Fruit fly (Drosophila melanogaster) whole organism, pupa: ENCODE data around the gene CG13005.

Experiments
- CG10348 ChIP-seq: fragments of 200-800 bp; sonication (Bioruptor generic); IDR thresholded peaks from 2 replicates; pipeline ENCODE4 v1.3.6; 2022; ENCODE audit warnings: missing biosample characterization, missing genetic modification characterization
- CG13204 ChIP-seq: fragments of 200-800 bp; sonication (Bioruptor generic); optimal IDR thresholded peaks from 2 replicates; lab custom pipeline; 2018; ENCODE audit warnings: missing biosample characterization, mild to moderate bottlenecking, missing genetic modification characterization, moderate library complexity
- CG14655 ChIP-seq: fragments of 200-800 bp; sonication (Bioruptor generic); optimal IDR thresholded peaks from 3 replicates; lab custom pipeline; 2017; ENCODE audit warnings: mild to moderate bottlenecking, missing biosample characterization, missing genetic modification reagents, missing genetic modification characterization
- CG34367 ChIP-seq: fragments of 200-800 bp; sonication (Bioruptor generic); optimal IDR thresholded peaks from 2 replicates; lab custom pipeline; 2018; ENCODE audit warnings: missing biosample characterization, mild to moderate bottlenecking, missing genetic modification characterization
- CG8159 ChIP-seq: fragments of 200-800 bp; sonication (Bioruptor generic); optimal IDR thresholded peaks from 3 replicates; lab custom pipeline; 2018; ENCODE audit warnings: missing biosample characterization, mild to moderate bottlenecking, missing genetic modification characterization, moderate library complexity
- CG8301 ChIP-seq: fragments of 200-800 bp; sonication (Bioruptor generic); optimal IDR thresholded peaks from 2 replicates; lab custom pipeline; 2018; ENCODE audit warnings: missing biosample characterization, mild to moderate bottlenecking, missing genetic modification characterization
- CG9948 ChIP-seq: fragments of 200-800 bp; sonication (Bioruptor generic); optimal IDR thresholded peaks from 2 replicates; lab custom pipeline; 2018; ENCODE audit warnings: missing biosample characterization, mild to moderate bottlenecking, missing genetic modification characterization, moderate library complexity
- D1 ChIP-seq: fragments of 200-800 bp; sonication (Bioruptor generic); optimal IDR thresholded peaks from 2 replicates; lab custom pipeline; 2018; ENCODE audit warnings: missing biosample characterization, mild to moderate bottlenecking, missing genetic modification characterization, moderate library complexity
- Pif1A ChIP-seq: fragments of 200-800 bp; sonication (Bioruptor generic); optimal IDR thresholded peaks from 3 replicates; lab custom pipeline; 2016; ENCODE audit warnings: missing biosample characterization, missing genetic modification characterization
- Pif1B ChIP-seq: fragments of 200-800 bp; sonication (Bioruptor generic); optimal IDR thresholded peaks from 3 replicates; lab custom pipeline; 2016; ENCODE audit warnings: missing biosample characterization, missing genetic modification characterization
- fd96Ca ChIP-seq: fragments of 200-800 bp; sonication (Bioruptor generic); IDR thresholded peaks from 3 replicates; pipeline ENCODE4 v1.3.6; 2022; ENCODE audit warnings: missing biosample characterization, missing genetic modification characterization
- gl ChIP-seq: fragments of 200-800 bp; sonication (Bioruptor generic); optimal IDR thresholded peaks from 2 replicates; lab custom pipeline; 2018; ENCODE audit warnings: missing biosample characterization, mild to moderate bottlenecking, missing genetic modification characterization
- rn ChIP-seq: fragments of 200-800 bp; sonication (Bioruptor generic); IDR thresholded peaks from 2 replicates; pipeline ENCODE4 v1.3.6; 2022; ENCODE audit warnings: missing biosample characterization, missing genetic modification characterization

- no peak for TF ChIP-seq CG8301
- TF ChIP-seq Pif1A (GFP tag; lab: Kevin White, UChicago): no peak
- TF ChIP-seq gl (tag; lab: Kevin White, UChicago): no peak
- TF ChIP-seq rn: no peak
- TF ChIP-seq CG13204 (GFP tag; lab: Kevin White, UChicago): no peak
- TF ChIP-seq fd96Ca (GFP tag; lab: Robert Waterston, UW): no peak
- TF ChIP-seq CG10348 (GFP tag; lab: Robert Waterston, UW): no peak
- no peak for TF ChIP-seq CG8159 (tag; lab: Kevin White, UChicago)
- TF ChIP-seq CG14655 (GFP tag; lab: Kevin White, UChicago): no peak
- no peak for TF ChIP-seq Pif1B
- no peak for TF ChIP-seq CG9948 (tag; lab: Kevin White, UChicago)
- TF ChIP-seq D1 (tag; lab: Kevin White, UChicago): no peak
- no peak for TF ChIP-seq CG34367 (tag; lab: Kevin White, UChicago)
Observed at dm6 chrX:16791920-16792829, 11.3 kb upstream of the CG13005 start, which contains the start of gene CG4768.
